Fruit fly (Drosophila melanogaster): ENCODE results near the gene CG7341.

CG7341 gene

DNA sequence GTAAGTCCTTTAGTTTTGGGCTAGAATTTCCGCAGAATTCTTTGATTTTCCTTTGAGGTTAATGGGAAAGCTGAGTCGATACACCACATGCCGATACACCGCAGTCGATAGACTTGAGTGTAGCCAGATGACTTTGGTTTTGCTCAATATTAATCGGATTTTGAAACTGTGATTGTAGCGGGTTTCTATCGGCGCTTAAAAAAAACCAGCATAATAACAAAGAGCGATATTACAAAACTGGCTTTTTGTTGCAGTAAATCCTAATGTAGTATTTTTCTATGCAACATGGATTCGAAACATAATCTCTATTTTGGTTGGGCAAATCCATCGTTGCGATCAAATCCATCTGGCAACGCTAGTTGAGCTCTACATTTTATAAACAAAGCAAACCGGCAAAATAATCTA, 3.3 kb upstream of the CG7341 start, which contains the start of the genes Polr3D and mus304 (continued):
- TF ChIP-seq btn (GFP tag; optimal IDR thresholded peaks at IDR 0.05) (no peak), CG4360 (GFP tag; IDR thresholded peaks at IDR 0.05) (no peak), z (GFP tag; IDR thresholded peaks at IDR 0.05) (no peak), luna (GFP tag; optimal IDR thresholded peaks at IDR 0.05) (no peak), Dad (GFP tag; optimal IDR thresholded peaks at IDR 0.05) (no peak), hkb (optimal IDR thresholded peaks at IDR 0.05) (no peak), hkb (GFP tag; IDR thresholded peaks at IDR 0.05) (no peak), NFAT (GFP tag; IDR thresholded peaks at IDR 0.05) (no peak; the same call in 1 of the 2 replicates), CG4282 (GFP tag; optimal IDR thresholded peaks at IDR 0.05) (no peak), CG13894 (tag; optimal IDR thresholded peaks at IDR 0.05) (peak; percentile 36), Side (GFP tag; optimal IDR thresholded peaks at IDR 0.05) (peak; percentile 6), Adf1 (GFP tag; IDR thresholded peaks at IDR 0.05) (no peak), Ravus (GFP tag; IDR thresholded peaks at IDR 0.05) (no peak), CG3407 (GFP tag; optimal IDR thresholded peaks at IDR 0.05) (no peak), CG7372 (GFP tag; IDR thresholded peaks at IDR 0.05) (peak; percentile 28; the same call in 1 of the 2 replicates), CG7786 (GFP tag; optimal IDR thresholded peaks at IDR 0.05) (no peak), CG10267 (tag; optimal IDR thresholded peaks at IDR 0.05) (peak; percentile 27), amos (GFP tag; IDR thresholded peaks at IDR 0.05; ENCODE audit: partially characterized antibody) (peak; percentile 44; the same call in 1 of the 2 replicates), CG6765 (GFP tag; optimal IDR thresholded peaks at IDR 0.05) (no peak), CG3847 (GFP tag; IDR thresholded peaks at IDR 0.05) (peak; percentile 55; the same call in 1 of the 2 replicates), tx (GFP tag; optimal IDR thresholded peaks at IDR 0.05) (no peak), lab (GFP tag; optimal IDR thresholded peaks at IDR 0.05) (no peak), gem (tag; optimal IDR thresholded peaks at IDR 0.05) (peak; percentile 40), usp (GFP tag; optimal IDR thresholded peaks at IDR 0.05) (no peak), zen (tag; optimal IDR thresholded peaks at IDR 0.05) (peak; percentile 48), ERR (GFP tag; optimal IDR thresholded peaks at IDR 0.05) (no peak), CG14050 (GFP tag; IDR thresholded peaks at IDR 0.05) (no peak), CG15514 (GFP tag; optimal IDR thresholded peaks at IDR 0.05) (peak; percentile 92), Camta (GFP tag; optimal IDR thresholded peaks at IDR 0.05) (no peak), CG1832 (GFP tag; optimal IDR thresholded peaks at IDR 0.05) (no peak), bigmax (GFP tag; optimal IDR thresholded peaks at IDR 0.05) (peak; percentile 93), jing (GFP tag; optimal IDR thresholded peaks at IDR 0.05) (no peak), crp (GFP tag; optimal IDR thresholded peaks at IDR 0.05) (peak in 1 of 2 experiments; percentile 43), CG15601 (tag; optimal IDR thresholded peaks at IDR 0.05) (no peak), sens (GFP tag) (peak; percentile 68), CkIIα-i1 (GFP tag; IDR thresholded peaks at IDR 0.05) (no peak), pnt (GFP tag; optimal IDR thresholded peaks at IDR 0.05) (no peak), CG9797 (GFP tag; optimal IDR thresholded peaks at IDR 0.05) (peak; percentile 20), odd (GFP tag; optimal IDR thresholded peaks at IDR 0.05) (no peak), Mrtf (GFP tag; IDR thresholded peaks at IDR 0.05) (no peak), cg (GFP tag; optimal IDR thresholded peaks at IDR 0.05) (no peak), croc (GFP tag; conservative IDR thresholded peaks at IDR 0.05) (no peak), Rfx (GFP tag; IDR thresholded peaks at IDR 0.05) (0 out of 2 replicates have a peak, but pooled peaks have one; percentile 14), unc-4 (GFP tag; IDR thresholded peaks at IDR 0.05; ENCODE audit: partially characterized antibody) (peak; percentile 59; the same call in 1 of the 2 replicates), CoRest (tag; optimal IDR thresholded peaks at IDR 0.05) (peak; percentile 50), twi (tag; optimal IDR thresholded peaks at IDR 0.05) (peak; percentile 5), H2.0 (GFP tag; IDR thresholded peaks at IDR 0.05) (no peak), Hr39 (optimal IDR thresholded peaks at IDR 0.05) (no peak), CG8281 (tag; optimal IDR thresholded peaks at IDR 0.05) (no peak), cad (GFP tag; optimal IDR thresholded peaks at IDR 0.05) (no peak), YL-1 (GFP tag; optimal IDR thresholded peaks at IDR 0.05) (peak; percentile 58), pfk (GFP tag; optimal IDR thresholded peaks at IDR 0.05) (no peak)

Data from whole organism, embryonic.